Fruit fly (Drosophila melanogaster) whole organism, embryonic: ENCODE data around the gene CG1983.

Experiments
- BEAF-32 ChIP-seq: fragments of 200-800 bp; sonication (Bioruptor generic); optimal IDR thresholded peaks from 3 replicates; lab custom pipeline; 2017; ENCODE audit warnings: missing biosample characterization, missing genetic modification characterization, mild to moderate bottlenecking, moderate library complexity, missing genetic modification reagents
- Blimp-1 ChIP-seq: fragments of 200-800 bp; sonication (Bioruptor generic); optimal IDR thresholded peaks from 3 replicates; lab custom pipeline; 2018; ENCODE audit warnings: missing biosample characterization, missing genetic modification characterization, mild to moderate bottlenecking, moderate library complexity, missing genetic modification reagents
- C15 ChIP-seq: fragments of 200-800 bp; sonication (Bioruptor generic); IDR thresholded peaks from 3 replicates; pipeline ENCODE4 v1.3.6; 2022; ENCODE audit warnings: missing biosample characterization, missing genetic modification characterization
- CG10565 ChIP-seq: fragments of 200-800 bp; sonication (Bioruptor generic); optimal IDR thresholded peaks from 3 replicates; lab custom pipeline; 2016; ENCODE audit warnings: missing biosample characterization, mild to moderate bottlenecking, missing genetic modification characterization
- CG11085 ChIP-seq: fragments of 200-800 bp; sonication (Bioruptor generic); IDR thresholded peaks from 2 replicates; pipeline ENCODE4 v1.3.6; 2022; ENCODE audit warnings: missing biosample characterization, missing genetic modification characterization
- CG11560 ChIP-seq: fragments of 200-800 bp; sonication (Bioruptor generic); IDR thresholded peaks from 3 replicates; pipeline ENCODE4 v1.3.6; 2022; ENCODE audit warnings: missing biosample characterization, missing genetic modification characterization
- CG13775 ChIP-seq: fragments of 200-800 bp; sonication (Bioruptor generic); optimal IDR thresholded peaks from 3 replicates; lab custom pipeline; 2017; ENCODE audit warnings: missing biosample characterization, mild to moderate bottlenecking, missing genetic modification characterization
- CG15269 ChIP-seq: fragments of 200-800 bp; sonication (Bioruptor generic); optimal IDR thresholded peaks from 2 replicates; lab custom pipeline; 2018; ENCODE audit warnings: missing biosample characterization, mild to moderate bottlenecking, missing genetic modification characterization, moderate library complexity
- CG15514 ChIP-seq: fragments of 200-800 bp; sonication (Bioruptor generic); optimal IDR thresholded peaks from 3 replicates; lab custom pipeline; 2017; ENCODE audit warnings: missing biosample characterization, missing genetic modification characterization, mild to moderate bottlenecking, moderate library complexity, missing genetic modification reagents
- CG17385 ChIP-seq: fragments of 200-800 bp; sonication (Bioruptor generic); optimal IDR thresholded peaks from 3 replicates; lab custom pipeline; 2018; ENCODE audit warnings: missing biosample characterization, mild to moderate bottlenecking, missing genetic modification characterization
- CG17568 ChIP-seq: fragments of 200-800 bp; sonication (Bioruptor generic); optimal IDR thresholded peaks from 2 replicates; lab custom pipeline; 2018; ENCODE audit warnings: missing biosample characterization, mild to moderate bottlenecking, missing genetic modification characterization, moderate library complexity
- CG30020 ChIP-seq: fragments of 200-800 bp; optimal IDR thresholded peaks from 2 replicates; lab custom pipeline; 2019; ENCODE audit warnings: missing biosample characterization, mild to moderate bottlenecking, missing genetic modification characterization, moderate library complexity
- CG32772 ChIP-seq: fragments of 200-800 bp; sonication (Bioruptor generic); IDR thresholded peaks from 2 replicates; pipeline ENCODE4 v1.3.6; 2022; ENCODE audit warnings: missing biosample characterization, missing genetic modification characterization
- CG42726 ChIP-seq: fragments of 200-800 bp; sonication (Bioruptor generic); IDR thresholded peaks from 2 replicates; pipeline ENCODE4 v1.3.6; 2022; ENCODE audit warnings: missing biosample characterization, missing genetic modification characterization; ENCODE audit not compliant: partially characterized antibody
- CG4404 ChIP-seq: fragments of 200-800 bp; sonication (Bioruptor generic); IDR thresholded peaks from 2 replicates; pipeline ENCODE4 v1.3.6; 2022; ENCODE audit warnings: missing biosample characterization, missing genetic modification characterization
- CG4424 ChIP-seq: fragments of 200-800 bp; sonication (Bioruptor generic); optimal IDR thresholded peaks from 3 replicates; lab custom pipeline; 2016; ENCODE audit warnings: missing biosample characterization, missing genetic modification characterization
- CG4820 ChIP-seq: fragments of 200-800 bp; sonication (Bioruptor generic); optimal IDR thresholded peaks from 3 replicates; lab custom pipeline; 2016; ENCODE audit warnings: missing biosample characterization, missing genetic modification characterization
- CG6791 ChIP-seq: fragments of 200-800 bp; sonication (Bioruptor generic); IDR thresholded peaks from 3 replicates; pipeline ENCODE4 v1.3.6; 2022; ENCODE audit warnings: missing biosample characterization, missing genetic modification characterization; ENCODE audit not compliant: partially characterized antibody
- CG7271 ChIP-seq: fragments of 200-800 bp; sonication (Bioruptor generic); optimal IDR thresholded peaks from 2 replicates; lab custom pipeline; 2018; ENCODE audit warnings: missing biosample characterization, mild to moderate bottlenecking, missing genetic modification characterization, moderate library complexity
- CG8359 ChIP-seq: fragments of 200-800 bp; sonication (Bioruptor generic); optimal IDR thresholded peaks from 2 replicates; lab custom pipeline; 2017; ENCODE audit warnings: missing biosample characterization, mild to moderate bottlenecking, missing genetic modification characterization, borderline replicate concordance
- CG9932 ChIP-seq: fragments of 200-800 bp; sonication (Bioruptor generic); IDR thresholded peaks from 2 replicates; pipeline ENCODE4 v1.3.6; 2022; ENCODE audit warnings: missing biosample characterization, missing genetic modification characterization
- CoRest ChIP-seq: fragments of 200-800 bp; sonication (Bioruptor generic); optimal IDR thresholded peaks from 3 replicates; lab custom pipeline; 2018; ENCODE audit warnings: missing biosample characterization, mild to moderate bottlenecking, missing genetic modification characterization, moderate library complexity
- Dll ChIP-seq: fragments of 200-800 bp; sonication (Bioruptor generic); IDR thresholded peaks from 4 replicates; pipeline ENCODE4 v1.3.6; 2022; ENCODE audit warnings: missing biosample characterization, missing genetic modification characterization; ENCODE audit not compliant: partially characterized antibody
- Mad ChIP-seq: fragments of 200-800 bp; sonication (Bioruptor generic); optimal IDR thresholded peaks from 2 replicates; lab custom pipeline; 2016; ENCODE audit warnings: missing biosample characterization, missing genetic modification characterization
- Med ChIP-seq: fragments of 200-800 bp; sonication (Bioruptor generic); peaks from one replicate; lab custom pipeline; 2016; ENCODE audit warnings: missing biosample characterization, missing genetic modification characterization, mild to moderate bottlenecking, inconsistent platforms, moderate library complexity
- Mrtf ChIP-seq: fragments of 200-800 bp; sonication (Bioruptor generic); IDR thresholded peaks from 3 replicates; pipeline ENCODE4 v1.3.6; 2022; ENCODE audit warnings: missing biosample characterization, missing genetic modification characterization
- NFAT ChIP-seq: fragments of 200-800 bp; sonication (Bioruptor generic); IDR thresholded peaks from 2 replicates; pipeline ENCODE4 v1.3.6; 2022; ENCODE audit warnings: missing biosample characterization, missing genetic modification characterization
- Opbp ChIP-seq: fragments of 200-800 bp; sonication (Bioruptor generic); IDR thresholded peaks from 3 replicates; pipeline ENCODE4 v1.3.6; 2022; ENCODE audit warnings: missing biosample characterization, missing genetic modification characterization; ENCODE audit not compliant: partially characterized antibody
- Side ChIP-seq: fragments of 200-800 bp; sonication (Bioruptor generic); optimal IDR thresholded peaks from 2 replicates; lab custom pipeline; 2016; ENCODE audit warnings: missing biosample characterization, missing genetic modification characterization
- Stat92E ChIP-seq, 3 experiments: fragments of >200 bp in 2 of 3; fragments of 200-800 bp in 1 of 3; sonication (Bioruptor generic) in 1 of 3; optimal IDR thresholded peaks; 2 replicates each; lab custom pipeline; 2017 to 2019; ENCODE audit warnings: missing biosample characterization in 3 of 3, missing genetic modification characterization in 3 of 3, mild to moderate bottlenecking in 1 of 3, moderate library complexity in 1 of 3
- abd-A ChIP-seq: fragments of 200-800 bp; sonication (Bioruptor generic); optimal IDR thresholded peaks from 3 replicates; lab custom pipeline; 2019; ENCODE audit warnings: missing biosample characterization, mild to moderate bottlenecking, missing genetic modification characterization, moderate library complexity
- ash1 ChIP-seq: fragments of 200-800 bp; sonication (Bioruptor generic); optimal IDR thresholded peaks from 2 replicates; lab custom pipeline; 2018; ENCODE audit warnings: missing biosample characterization, mild to moderate bottlenecking, missing genetic modification characterization
- bcd ChIP-seq: fragments of 200-800 bp; sonication (Bioruptor generic); optimal IDR thresholded peaks from 2 replicates; lab custom pipeline; 2017; ENCODE audit warnings: missing biosample characterization, mild to moderate bottlenecking, missing genetic modification characterization
- chm ChIP-seq: fragments of 200-800 bp; sonication (Bioruptor generic); IDR thresholded peaks from 2 replicates; pipeline ENCODE4 v1.3.6; 2022; ENCODE audit warnings: missing biosample characterization, missing genetic modification characterization
- danr ChIP-seq: fragments of 200-800 bp; sonication (Bioruptor generic); IDR thresholded peaks from 2 replicates; pipeline ENCODE4 v1.3.6; 2022; ENCODE audit warnings: missing biosample characterization, missing genetic modification characterization
- fu2 ChIP-seq: fragments of 200-800 bp; sonication (Bioruptor generic); optimal IDR thresholded peaks from 2 replicates; lab custom pipeline; 2016; ENCODE audit warnings: missing biosample characterization, missing genetic modification characterization
- gce ChIP-seq: fragments of 200-800 bp; sonication (Bioruptor generic); IDR thresholded peaks from 3 replicates; pipeline ENCODE4 v1.3.6; 2022; ENCODE audit warnings: missing biosample characterization, missing genetic modification characterization
- gcm ChIP-seq: fragments of 200-800 bp; sonication (Bioruptor generic); optimal IDR thresholded peaks from 2 replicates; lab custom pipeline; 2019; ENCODE audit warnings: missing biosample characterization, mild to moderate bottlenecking, missing genetic modification characterization, moderate library complexity
- grn ChIP-seq: fragments of 200-800 bp; sonication (Bioruptor generic); optimal IDR thresholded peaks from 3 replicates; lab custom pipeline; 2017; ENCODE audit warnings: missing biosample characterization, missing genetic modification characterization
- gt ChIP-seq: fragments of 200-800 bp; sonication (Bioruptor generic); IDR thresholded peaks from 2 replicates; pipeline ENCODE4 v1.3.6; 2022; ENCODE audit warnings: missing biosample characterization, missing genetic modification characterization
- kay ChIP-seq: fragments of 200-800 bp; sonication (Bioruptor generic); optimal IDR thresholded peaks from 2 replicates; lab custom pipeline; 2016; ENCODE audit warnings: missing biosample characterization, missing genetic modification characterization
- kni ChIP-seq: fragments of 200-800 bp; sonication (Bioruptor generic); optimal IDR thresholded peaks from 3 replicates; lab custom pipeline; 2017; ENCODE audit warnings: mild to moderate bottlenecking, missing biosample characterization, missing genetic modification reagents, missing genetic modification characterization
- maf-S ChIP-seq: fragments of 200-800 bp; sonication (Bioruptor generic); optimal IDR thresholded peaks from 2 replicates; lab custom pipeline; 2016; ENCODE audit warnings: missing biosample characterization, missing genetic modification characterization
- odd ChIP-seq: fragments of 200-800 bp; sonication (Bioruptor generic); optimal IDR thresholded peaks from 2 replicates; lab custom pipeline; 2017; ENCODE audit warnings: missing biosample characterization, mild to moderate bottlenecking, missing genetic modification characterization
- org-1 ChIP-seq: fragments of 200-800 bp; sonication (Bioruptor generic); optimal IDR thresholded peaks from 2 replicates; lab custom pipeline; 2017; ENCODE audit warnings: missing biosample characterization, missing genetic modification characterization
- rib ChIP-seq: fragments of 200-800 bp; sonication (Bioruptor generic); IDR thresholded peaks from 2 replicates; pipeline ENCODE4 v1.3.6; 2022; ENCODE audit warnings: missing biosample characterization, missing genetic modification characterization
- run ChIP-seq: fragments of 200-800 bp; sonication (Bioruptor generic); optimal IDR thresholded peaks from 3 replicates; lab custom pipeline; 2018; ENCODE audit warnings: missing biosample characterization, mild to moderate bottlenecking, missing genetic modification characterization
- seq ChIP-seq: fragments of 200-800 bp; sonication (Bioruptor generic); IDR thresholded peaks from 2 replicates; pipeline ENCODE4 v1.3.6; 2022; ENCODE audit warnings: missing biosample characterization, missing genetic modification characterization
- sima ChIP-seq: fragments of 200-800 bp; sonication (Bioruptor generic); optimal IDR thresholded peaks from 2 replicates; lab custom pipeline; 2016; ENCODE audit warnings: missing biosample characterization, missing genetic modification characterization
- slou ChIP-seq: fragments of 200-800 bp; sonication (Bioruptor generic); optimal IDR thresholded peaks from 3 replicates; lab custom pipeline; 2016; ENCODE audit warnings: missing biosample characterization, missing genetic modification characterization
- z ChIP-seq: fragments of 200-800 bp; sonication (Bioruptor generic); IDR thresholded peaks from 3 replicates; pipeline ENCODE4 v1.3.6; 2022; ENCODE audit warnings: missing biosample characterization, missing genetic modification characterization

CG1983 gene

DNA sequence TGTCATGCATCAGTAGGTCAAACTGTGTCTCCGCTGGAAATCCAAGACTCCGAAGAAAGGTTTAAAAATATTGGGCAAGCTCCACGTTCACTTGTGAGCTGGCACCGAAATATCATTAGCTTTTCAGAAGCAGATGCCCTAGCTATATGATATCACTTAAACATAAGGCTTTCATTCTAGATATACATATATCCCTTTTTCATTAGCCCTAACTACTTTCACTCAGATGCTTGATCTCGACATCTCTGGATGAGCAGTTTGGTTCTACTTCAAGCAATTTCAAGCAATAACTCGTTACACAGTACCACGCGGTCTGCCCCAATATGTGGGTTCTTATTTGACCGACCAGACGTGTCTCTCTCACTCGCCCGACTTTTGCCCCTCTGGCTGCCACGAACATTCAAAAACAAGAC, 14.0 kb upstream of the CG1983 start (continued):
- TF ChIP-seq Side (no peak), seq (no peak), danr (GFP tag; lab: Robert Waterston, UW) (no peak), Blimp-1 (GFP tag; lab: Kevin White, UChicago) (peak; percentile 33), Opbp (no peak), CG32772 (GFP tag; lab: Robert Waterston, UW) (no peak), rib (GFP tag; lab: Robert Waterston, UW) (no peak), CG9932 (GFP tag; lab: Robert Waterston, UW) (0 out of 2 replicates have a peak, but pooled peaks have one; percentile 1), Stat92E (GFP tag; optimal IDR thresholded peaks at IDR 0.05; lab: Kevin White, UChicago) (no peak), CG17568 (GFP tag; lab: Kevin White, UChicago) (no peak), gcm (GFP tag; lab: Kevin White, UChicago) (no peak), CG42726 (GFP tag; lab: Robert Waterston, UW) (no peak), CG15269 (tag; lab: Kevin White, UChicago) (peak; percentile 63), maf-S (no peak), gt (GFP tag; lab: Robert Waterston, UW) (no peak), NFAT (no peak), CG4404 (GFP tag; lab: Robert Waterston, UW) (no peak), C15 (GFP tag; lab: Robert Waterston, UW) (no peak), Mad (no peak), CG13775 (no peak), kay (peak; percentile 9), CG15514 (GFP tag; lab: Kevin White, UChicago) (no peak), grn (GFP tag; lab: Kevin White, UChicago) (no peak), fu2 (GFP tag; lab: Kevin White, UChicago) (peak; percentile 13), slou (GFP tag; lab: Kevin White, UChicago) (peak; percentile 38), BEAF-32 (GFP tag; lab: Kevin White, UChicago) (no peak), CG7271 (tag; lab: Kevin White, UChicago) (no peak), ash1 (GFP tag; lab: Kevin White, UChicago) (no peak), z (GFP tag; lab: Robert Waterston, UW) (no peak), odd (no peak), Med (GFP tag; lab: Kevin White, UChicago) (peak; percentile 92), CG17385 (peak; percentile 51), CG11560 (tag; lab: Robert Waterston, UW) (no peak), CG30020 (tag; lab: Kevin White, UChicago) (no peak), CG4424 (GFP tag; lab: Kevin White, UChicago) (peak; percentile 37), gce (no peak), run (tag; lab: Kevin White, UChicago) (no peak), CG10565 (GFP tag; lab: Kevin White, UChicago) (no peak), kni (GFP tag; lab: Kevin White, UChicago) (no peak), CG4820 (GFP tag; lab: Kevin White, UChicago) (no peak), Dll (GFP tag; lab: Robert Waterston, UW) (no peak), Mrtf (GFP tag; lab: Robert Waterston, UW) (no peak), CoRest (tag; lab: Kevin White, UChicago) (peak; percentile 63), chm (GFP tag; lab: Robert Waterston, UW) (no peak), CG6791 (GFP tag; lab: Robert Waterston, UW) (no peak), org-1 (peak; percentile 55), CG11085 (GFP tag; lab: Robert Waterston, UW) (no peak), abd-A (tag; lab: Kevin White, UChicago) (no peak), bcd (peak; percentile 56), CG8359 (GFP tag; lab: Kevin White, UChicago) (no peak), sima (GFP tag; lab: Kevin White, UChicago) (no peak)
